Fruit fly (Drosophila melanogaster) whole organism, embryonic: ENCODE measurements around the gene ftz-f1.

ENCODE experiments used
- CG10274 ChIP-seq: fragments of 200-800 bp; sonication (Bioruptor generic); optimal IDR thresholded peaks from 3 replicates; lab custom pipeline; 2017; ENCODE audit warnings: missing biosample characterization, mild to moderate bottlenecking, missing genetic modification characterization
- CG10431 ChIP-seq: fragments of 200-800 bp; sonication (Bioruptor generic); optimal IDR thresholded peaks from 3 replicates; lab custom pipeline; 2018; ENCODE audit warnings: missing biosample characterization, mild to moderate bottlenecking, missing genetic modification characterization
- CG18262 ChIP-seq: fragments of 200-800 bp; optimal IDR thresholded peaks from 3 replicates; lab custom pipeline; 2019; ENCODE audit warnings: missing biosample characterization, mild to moderate bottlenecking, missing genetic modification characterization, moderate library complexity
- CG4707 ChIP-seq: fragments of 200-800 bp; sonication (Bioruptor generic); optimal IDR thresholded peaks from 2 replicates; lab custom pipeline; 2018; ENCODE audit warnings: missing biosample characterization, mild to moderate bottlenecking, missing genetic modification characterization, moderate library complexity
- CG7928 ChIP-seq: fragments of 200-800 bp; sonication (Bioruptor generic); optimal IDR thresholded peaks from 2 replicates; lab custom pipeline; 2017; ENCODE audit warnings: missing biosample characterization, mild to moderate bottlenecking, missing genetic modification characterization
- CG8924 ChIP-seq: fragments of 200-800 bp; optimal IDR thresholded peaks from 3 replicates; lab custom pipeline; 2019; ENCODE audit warnings: missing biosample characterization, mild to moderate bottlenecking, missing genetic modification characterization, moderate library complexity
- CG9727 ChIP-seq: fragments of 200-800 bp; sonication (Bioruptor generic); optimal IDR thresholded peaks from 3 replicates; lab custom pipeline; 2017; ENCODE audit warnings: missing biosample characterization, mild to moderate bottlenecking, missing genetic modification characterization
- Neu2 ChIP-seq: fragments of 200-800 bp; sonication (Bioruptor generic); optimal IDR thresholded peaks from 3 replicates; lab custom pipeline; 2016; ENCODE audit warnings: missing biosample characterization, missing genetic modification characterization, borderline replicate concordance
- TFAM ChIP-seq: fragments of 200-800 bp; sonication (Bioruptor generic); optimal IDR thresholded peaks from 2 replicates; lab custom pipeline; 2017; ENCODE audit warnings: missing biosample characterization, missing genetic modification characterization, inconsistent platforms
- br ChIP-seq: fragments of >200 bp; optimal IDR thresholded peaks from 2 replicates; lab custom pipeline; 2017
- ci ChIP-seq: fragments of 200-800 bp; sonication (Bioruptor generic); IDR thresholded peaks from 3 replicates; pipeline ENCODE4 v1.3.6; 2022; ENCODE audit warnings: missing biosample characterization, missing genetic modification characterization
- pnt ChIP-seq: fragments of 200-800 bp; sonication (Bioruptor generic); optimal IDR thresholded peaks from 3 replicates; lab custom pipeline; 2016; ENCODE audit warnings: missing biosample characterization, missing genetic modification characterization

DNA sequence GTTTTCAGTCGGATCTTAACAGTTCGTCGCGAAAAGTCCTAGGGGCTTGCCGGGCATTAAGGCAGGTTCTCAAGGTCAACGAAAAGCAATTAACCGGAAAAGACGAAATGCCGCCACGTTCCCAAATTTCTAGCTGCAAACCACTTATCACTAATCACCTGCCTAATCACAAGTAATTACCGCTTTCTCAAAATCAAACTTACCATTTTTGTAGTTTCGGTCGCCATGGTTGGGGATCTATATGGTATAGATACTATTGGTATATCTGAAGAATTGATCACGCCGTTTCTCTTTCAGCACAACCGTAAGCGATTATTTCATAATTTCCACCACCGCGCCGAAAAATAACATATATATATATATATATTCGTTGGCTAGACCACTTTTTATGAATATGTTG is 44.7 kb upstream of the ftz-f1 start:
- TF ChIP-seq CG7928 (no peak), ci (no peak), CG4707 (GFP tag; lab: Kevin White, UChicago) (no peak), br (lab: Kevin White, UChicago) (no peak), CG9727 (GFP tag; lab: Kevin White, UChicago) (no peak), CG10274 (no peak), Neu2 (no peak), CG10431 (GFP tag; lab: Kevin White, UChicago) (no peak), pnt (GFP tag; lab: Kevin White, UChicago) (no peak), CG18262 (no peak), CG8924 (tag; lab: Kevin White, UChicago) (no peak), TFAM (no peak)
